Worm (Caenorhabditis elegans): ENCODE measurements around the gene W02G9.3.

DNA sequence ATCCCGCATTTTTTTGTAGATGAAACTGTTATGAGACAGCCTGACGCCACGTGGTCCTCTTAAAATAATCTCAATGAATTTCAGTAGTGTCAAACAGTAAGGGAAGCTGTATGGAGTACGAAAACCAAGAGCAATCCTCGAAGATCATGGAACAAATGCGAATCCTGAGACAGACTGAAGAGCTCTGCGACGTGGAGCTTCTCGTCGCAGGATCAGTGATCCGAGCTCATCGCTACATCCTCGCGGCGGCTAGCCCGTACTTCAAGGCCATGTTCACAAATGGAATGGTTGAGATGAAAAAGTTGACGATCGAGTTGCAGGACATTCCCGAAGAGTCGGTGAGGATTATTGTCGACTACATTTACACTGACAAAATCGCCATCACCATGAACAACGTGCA is 11.4 kb downstream of the W02G9.3 start:
- no peak for TF ChIP-seq ama-1 (optimal IDR thresholded peaks at IDR 0.05)
- no peak for TF ChIP-seq ama-1 (GFP tag; optimal IDR thresholded peaks at IDR 0.05)
- TF ChIP-seq unc-62 (GFP tag; optimal IDR thresholded peaks at IDR 0.05): no peak
- no peak for TF ChIP-seq xnd-1 (tag; optimal IDR thresholded peaks at IDR 0.05)
- TF ChIP-seq unc-130 (GFP tag; optimal IDR thresholded peaks at IDR 0.05): no peak
- TF ChIP-seq B0019.2 (GFP tag; conservative IDR thresholded peaks at IDR 0.05): no peak
- no peak for TF ChIP-seq hlh-12 (tag; optimal IDR thresholded peaks at IDR 0.05)
- TF ChIP-seq rpc-1 (optimal IDR thresholded peaks at IDR 0.05): no peak
- no peak for TF ChIP-seq rpc-1 (tag; optimal IDR thresholded peaks at IDR 0.05)
- no peak for TF ChIP-seq chd-7 (tag; optimal IDR thresholded peaks at IDR 0.05)
- TF ChIP-seq lin-54 (GFP tag; optimal IDR thresholded peaks at IDR 0.05): no peak
- no peak for TF ChIP-seq cebp-2 (GFP tag; IDR thresholded peaks at IDR 0.05)
- TF ChIP-seq lin-35 (GFP tag; optimal IDR thresholded peaks at IDR 0.05): no peak
- no peak for TF ChIP-seq sdz-38 (tag; optimal IDR thresholded peaks at IDR 0.05)
